Fruit fly (Drosophila melanogaster) whole organism, embryonic: ENCODE measurements around the gene Ser7.

Experiments used
- Antp ChIP-seq: fragments of 200-800 bp; sonication (Bioruptor generic); optimal IDR thresholded peaks from 3 replicates; lab custom pipeline; 2016; ENCODE audit warnings: missing biosample characterization, missing genetic modification characterization
- Atf3 ChIP-seq: fragments of 200-800 bp; sonication (Bioruptor generic); optimal IDR thresholded peaks from 3 replicates; lab custom pipeline; 2016; ENCODE audit warnings: missing biosample characterization, missing genetic modification characterization
- Bdp1 ChIP-seq: fragments of 200-800 bp; sonication (Bioruptor generic); optimal IDR thresholded peaks from 3 replicates; lab custom pipeline; 2016; ENCODE audit warnings: missing biosample characterization, missing genetic modification characterization
- CG10979 ChIP-seq: fragments of 200-800 bp; sonication (Bioruptor generic); optimal IDR thresholded peaks from 2 replicates; lab custom pipeline; 2018; ENCODE audit warnings: missing biosample characterization, mild to moderate bottlenecking, missing genetic modification characterization, moderate library complexity
- CG11085 ChIP-seq: fragments of 200-800 bp; sonication (Bioruptor generic); IDR thresholded peaks from 2 replicates; pipeline ENCODE4 v1.3.6; 2022; ENCODE audit warnings: missing biosample characterization, missing genetic modification characterization
- CG12299 ChIP-seq: fragments of 200-800 bp; sonication (Bioruptor generic); optimal IDR thresholded peaks from 2 replicates; lab custom pipeline; 2018; ENCODE audit warnings: missing biosample characterization, mild to moderate bottlenecking, missing genetic modification characterization
- CG12769 ChIP-seq: fragments of 200-800 bp; sonication (Bioruptor generic); optimal IDR thresholded peaks from 2 replicates; lab custom pipeline; 2019; ENCODE audit warnings: missing biosample characterization, mild to moderate bottlenecking, missing genetic modification characterization, moderate library complexity
- CG14441 ChIP-seq: fragments of 200-800 bp; sonication (Bioruptor generic); IDR thresholded peaks from 2 replicates; pipeline ENCODE4 v1.3.6; 2022; ENCODE audit warnings: missing biosample characterization, missing genetic modification characterization
- CG15011 ChIP-seq: fragments of 200-800 bp; sonication (Bioruptor generic); optimal IDR thresholded peaks from 3 replicates; lab custom pipeline; 2018; ENCODE audit warnings: missing biosample characterization, mild to moderate bottlenecking, missing genetic modification characterization
- CG15073 ChIP-seq: fragments of 200-800 bp; sonication (Bioruptor generic); optimal IDR thresholded peaks from 2 replicates; lab custom pipeline; 2016; ENCODE audit warnings: missing biosample characterization, missing genetic modification characterization
- CG15601 ChIP-seq: fragments of 200-800 bp; sonication (Bioruptor generic); optimal IDR thresholded peaks from 3 replicates; lab custom pipeline; 2019; ENCODE audit warnings: missing biosample characterization, mild to moderate bottlenecking, missing genetic modification characterization, moderate library complexity
- CG17328 ChIP-seq: fragments of 200-800 bp; sonication (Bioruptor generic); IDR thresholded peaks from 2 replicates; pipeline ENCODE4 v1.3.6; 2022; ENCODE audit warnings: missing biosample characterization, missing genetic modification characterization
- CG17912 ChIP-seq: fragments of 200-800 bp; sonication (Bioruptor generic); optimal IDR thresholded peaks from 2 replicates; lab custom pipeline; 2018; ENCODE audit warnings: missing biosample characterization, mild to moderate bottlenecking, missing genetic modification characterization
- CG2712 ChIP-seq: fragments of 200-800 bp; optimal IDR thresholded peaks from 3 replicates; lab custom pipeline; 2019; ENCODE audit warnings: missing biosample characterization, mild to moderate bottlenecking, missing genetic modification characterization, moderate library complexity
- CG3163 ChIP-seq: fragments of 200-800 bp; sonication (Bioruptor generic); optimal IDR thresholded peaks from 3 replicates; lab custom pipeline; 2016; ENCODE audit warnings: missing biosample characterization, missing genetic modification characterization
- CG4404 ChIP-seq: fragments of 200-800 bp; sonication (Bioruptor generic); IDR thresholded peaks from 2 replicates; pipeline ENCODE4 v1.3.6; 2022; ENCODE audit warnings: missing biosample characterization, missing genetic modification characterization
- CG4617 ChIP-seq: fragments of 200-800 bp; sonication (Bioruptor generic); optimal IDR thresholded peaks from 3 replicates; lab custom pipeline; 2016; ENCODE audit warnings: missing biosample characterization, missing genetic modification characterization, borderline replicate concordance
- CG6175 ChIP-seq: fragments of 200-800 bp; sonication (Bioruptor generic); IDR thresholded peaks from 3 replicates; pipeline ENCODE4 v1.3.6; 2022; ENCODE audit warnings: missing biosample characterization, missing genetic modification characterization
- CG6654 ChIP-seq: fragments of 200-800 bp; sonication (Bioruptor generic); optimal IDR thresholded peaks from 2 replicates; lab custom pipeline; 2017; ENCODE audit warnings: missing biosample characterization, mild to moderate bottlenecking, missing genetic modification characterization
- CG7839 ChIP-seq: fragments of 200-800 bp; sonication (Bioruptor generic); optimal IDR thresholded peaks from 3 replicates; lab custom pipeline; 2018; ENCODE audit warnings: missing biosample characterization, mild to moderate bottlenecking, missing genetic modification characterization, moderate library complexity
- CG7928 ChIP-seq: fragments of 200-800 bp; sonication (Bioruptor generic); optimal IDR thresholded peaks from 2 replicates; lab custom pipeline; 2017; ENCODE audit warnings: missing biosample characterization, mild to moderate bottlenecking, missing genetic modification characterization
- D19A ChIP-seq: fragments of 200-800 bp; optimal IDR thresholded peaks from 3 replicates; lab custom pipeline; 2019; ENCODE audit warnings: missing biosample characterization, mild to moderate bottlenecking, missing genetic modification characterization, moderate library complexity
- Dip3 ChIP-seq: fragments of 200-800 bp; sonication (Bioruptor generic); optimal IDR thresholded peaks from 3 replicates; lab custom pipeline; 2016; ENCODE audit warnings: missing biosample characterization, missing genetic modification characterization
- Ets65A ChIP-seq: fragments of 200-800 bp; sonication (Bioruptor generic); peaks from one replicate; lab custom pipeline; 2016; ENCODE audit warnings: missing biosample characterization, missing genetic modification characterization
- H15 ChIP-seq: fragments of 200-800 bp; sonication (Bioruptor generic); IDR thresholded peaks from 3 replicates; pipeline ENCODE4 v1.3.6; 2022; ENCODE audit warnings: missing biosample characterization, missing genetic modification characterization
- HLH54F ChIP-seq: fragments of 200-800 bp; sonication (Bioruptor generic); optimal IDR thresholded peaks from 3 replicates; lab custom pipeline; 2016; ENCODE audit warnings: missing biosample characterization, missing genetic modification characterization
- Hand ChIP-seq: fragments of 200-800 bp; sonication (Bioruptor generic); optimal IDR thresholded peaks from 2 replicates; lab custom pipeline; 2017; ENCODE audit warnings: mild to moderate bottlenecking, missing biosample characterization, missing genetic modification reagents, missing genetic modification characterization
- Hr39 ChIP-seq: fragments of >200 bp; optimal IDR thresholded peaks from 2 replicates; lab custom pipeline; 2017
- Jarid2 ChIP-seq: fragments of 200-800 bp; sonication (Bioruptor generic); optimal IDR thresholded peaks from 3 replicates; lab custom pipeline; 2017; ENCODE audit warnings: mild to moderate bottlenecking, missing biosample characterization, missing genetic modification reagents, missing genetic modification characterization
- NC2β ChIP-seq: fragments of 200-800 bp; sonication (Bioruptor generic); optimal IDR thresholded peaks from 2 replicates; lab custom pipeline; 2016; ENCODE audit warnings: missing biosample characterization, missing genetic modification characterization
- Optix ChIP-seq: fragments of 200-800 bp; sonication (Bioruptor generic); IDR thresholded peaks from 3 replicates; pipeline ENCODE4 v1.3.6; 2022; ENCODE audit warnings: missing biosample characterization, missing genetic modification characterization
- Ravus ChIP-seq: fragments of 200-800 bp; sonication (Bioruptor generic); IDR thresholded peaks from 2 replicates; pipeline ENCODE4 v1.3.6; 2022; ENCODE audit warnings: missing biosample characterization, missing genetic modification characterization
- Sox102F ChIP-seq: fragments of 200-800 bp; sonication (Bioruptor generic); optimal IDR thresholded peaks from 2 replicates; lab custom pipeline; 2018; ENCODE audit warnings: missing biosample characterization, mild to moderate bottlenecking, missing genetic modification characterization, moderate library complexity
- Xrp1 ChIP-seq: fragments of 200-800 bp; sonication (Bioruptor generic); IDR thresholded peaks from 2 replicates; pipeline ENCODE4 v1.3.6; 2022; ENCODE audit warnings: missing biosample characterization, missing genetic modification characterization
- bcd ChIP-seq: fragments of 200-800 bp; sonication (Bioruptor generic); optimal IDR thresholded peaks from 2 replicates; lab custom pipeline; 2017; ENCODE audit warnings: missing biosample characterization, mild to moderate bottlenecking, missing genetic modification characterization
- bsh ChIP-seq, 2 experiments: fragments of 200-800 bp; sonication (Bioruptor generic); optimal IDR thresholded peaks; 2 replicates each; lab custom pipeline; 2017 to 2018; ENCODE audit warnings: mild to moderate bottlenecking in 2 of 2, missing biosample characterization in 2 of 2, missing genetic modification characterization in 2 of 2, moderate library complexity in 1 of 2
- chm ChIP-seq: fragments of 200-800 bp; sonication (Bioruptor generic); IDR thresholded peaks from 2 replicates; pipeline ENCODE4 v1.3.6; 2022; ENCODE audit warnings: missing biosample characterization, missing genetic modification characterization
- ems ChIP-seq: fragments of 200-800 bp; sonication (Bioruptor generic); optimal IDR thresholded peaks from 3 replicates; lab custom pipeline; 2016; ENCODE audit warnings: missing biosample characterization, missing genetic modification characterization
- fd3F ChIP-seq: fragments of 200-800 bp; sonication (Bioruptor generic); optimal IDR thresholded peaks from 2 replicates; lab custom pipeline; 2018; ENCODE audit warnings: missing biosample characterization, mild to moderate bottlenecking, missing genetic modification characterization, moderate library complexity
- fru ChIP-seq: fragments of >200 bp; optimal IDR thresholded peaks from 2 replicates; lab custom pipeline; 2017
- h ChIP-seq: fragments of >200 bp; optimal IDR thresholded peaks from 2 replicates; lab custom pipeline; 2017
- inv ChIP-seq: fragments of 200-800 bp; sonication (Bioruptor generic); IDR thresholded peaks from 2 replicates; pipeline ENCODE4 v1.3.6; 2022; ENCODE audit warnings: missing biosample characterization, missing genetic modification characterization; ENCODE audit not compliant: partially characterized antibody
- jing ChIP-seq: fragments of 200-800 bp; sonication (Bioruptor generic); optimal IDR thresholded peaks from 2 replicates; lab custom pipeline; 2018; ENCODE audit warnings: missing biosample characterization, mild to moderate bottlenecking, missing genetic modification characterization
- kah ChIP-seq: fragments of 200-800 bp; sonication (Bioruptor generic); optimal IDR thresholded peaks from 2 replicates; lab custom pipeline; 2018; ENCODE audit warnings: missing biosample characterization, mild to moderate bottlenecking, missing genetic modification characterization
- nom ChIP-seq: fragments of 200-800 bp; sonication (Bioruptor generic); optimal IDR thresholded peaks from 2 replicates; lab custom pipeline; 2017; ENCODE audit warnings: missing biosample characterization, missing genetic modification characterization, mild to moderate bottlenecking, moderate library complexity, missing genetic modification reagents
- pfk ChIP-seq: fragments of 200-800 bp; sonication (Bioruptor generic); optimal IDR thresholded peaks from 2 replicates; lab custom pipeline; 2018; ENCODE audit warnings: missing biosample characterization, mild to moderate bottlenecking, missing genetic modification characterization, moderate library complexity
- pho ChIP-seq: fragments of 200-800 bp; sonication (Bioruptor generic); optimal IDR thresholded peaks from 2 replicates; lab custom pipeline; 2016; ENCODE audit warnings: missing biosample characterization, missing genetic modification characterization
- seq ChIP-seq: fragments of 200-800 bp; sonication (Bioruptor generic); IDR thresholded peaks from 2 replicates; pipeline ENCODE4 v1.3.6; 2022; ENCODE audit warnings: missing biosample characterization, missing genetic modification characterization
- tin ChIP-seq: fragments of 200-800 bp; sonication (Bioruptor generic); optimal IDR thresholded peaks from 3 replicates; lab custom pipeline; 2016; ENCODE audit warnings: missing biosample characterization, missing genetic modification characterization
- vvl ChIP-seq: fragments of 200-800 bp; sonication (Bioruptor generic); IDR thresholded peaks from 2 replicates; pipeline ENCODE4 v1.3.6; 2022; ENCODE audit warnings: missing biosample characterization, missing genetic modification characterization
- zen2 ChIP-seq: fragments of 200-800 bp; sonication (Bioruptor generic); IDR thresholded peaks from 3 replicates; pipeline ENCODE4 v1.3.6; 2022; ENCODE audit warnings: missing biosample characterization, missing genetic modification characterization; ENCODE audit not compliant: partially characterized antibody
- zfh2 ChIP-seq: fragments of 200-800 bp; sonication (Bioruptor generic); optimal IDR thresholded peaks from 2 replicates; lab custom pipeline; 2016; ENCODE audit warnings: missing biosample characterization, missing genetic modification characterization

Ser7 gene

DNA sequence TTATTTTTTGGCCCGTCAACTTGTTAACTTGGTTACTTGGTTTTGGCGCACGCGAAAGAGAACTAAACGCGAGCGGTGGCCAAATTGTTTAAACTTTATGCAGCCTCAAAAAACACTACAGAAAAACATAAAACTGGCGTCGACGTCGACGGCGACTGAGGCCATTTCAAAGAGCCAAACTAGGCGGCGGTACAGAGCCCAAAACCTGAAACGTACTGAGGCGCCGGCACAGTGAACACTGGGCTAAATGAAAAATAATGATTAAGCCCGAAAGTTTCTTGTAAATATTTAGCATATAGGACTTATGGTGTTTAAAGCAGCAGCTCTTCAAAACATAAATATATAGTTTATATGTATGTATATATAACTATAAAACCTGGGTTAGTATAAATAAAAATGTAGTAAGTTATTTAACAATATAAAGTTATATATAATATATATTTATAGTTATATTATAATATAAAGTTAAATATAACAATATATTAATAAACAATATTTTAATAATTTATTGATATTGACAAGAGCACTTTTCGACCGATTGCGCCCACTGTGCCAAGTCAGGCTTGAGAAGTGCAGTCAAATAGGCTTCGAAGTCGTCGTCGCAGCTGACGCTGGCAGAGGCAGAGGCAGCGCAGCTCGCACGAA, 34.6 kb downstream of the Ser7 start, which contains the start of gene CG15249 (continued):
- TF ChIP-seq HLH54F (GFP tag; lab: Kevin White, UChicago) (no peak), chm (GFP tag; lab: Robert Waterston, UW) (no peak), pho (GFP tag; lab: Kevin White, UChicago) (no peak), CG15011 (GFP tag; lab: Kevin White, UChicago) (no peak), Bdp1 (GFP tag; lab: Kevin White, UChicago) (no peak), CG15601 (peak; percentile 55), CG17912 (GFP tag; lab: Kevin White, UChicago) (no peak), zfh2 (GFP tag; lab: Kevin White, UChicago) (no peak), CG6175 (no peak), bsh (GFP tag; optimal IDR thresholded peaks at IDR 0.05; lab: Kevin White, UChicago) (peak; percentile 38 to 69), Dip3 (no peak), ems (GFP tag; lab: Kevin White, UChicago) (no peak), H15 (GFP tag; lab: Robert Waterston, UW) (no peak), CG15073 (GFP tag; lab: Kevin White, UChicago) (no peak), fru (lab: Kevin White, UChicago) (no peak), Optix (no peak), CG14441 (GFP tag; lab: Robert Waterston, UW) (no peak), vvl (GFP tag; lab: Robert Waterston, UW) (no peak), CG12299 (tag; lab: Kevin White, UChicago) (peak; percentile 34), Hr39 (lab: Kevin White, UChicago) (no peak), CG7928 (GFP tag; lab: Kevin White, UChicago) (no peak), Ravus (no peak), Ets65A (GFP tag; lab: Kevin White, UChicago) (no peak), CG2712 (tag; lab: Kevin White, UChicago) (peak; percentile 78), pfk (GFP tag; lab: Kevin White, UChicago) (no peak), CG12769 (tag; lab: Kevin White, UChicago) (no peak), jing (no peak), CG6654 (GFP tag; lab: Kevin White, UChicago) (peak; percentile 20), CG7839 (peak; percentile 75), bcd (GFP tag; lab: Kevin White, UChicago) (peak; percentile 30), Xrp1 (GFP tag; lab: Robert Waterston, UW) (no peak; the same call in 1 of the 2 replicates), CG10979 (tag; lab: Kevin White, UChicago) (peak; percentile 75), nom (GFP tag; lab: Kevin White, UChicago) (no peak), Jarid2 (no peak), CG17328 (no peak), Hand (GFP tag; lab: Kevin White, UChicago) (no peak), D19A (tag; lab: Kevin White, UChicago) (peak; percentile 67), CG11085 (no peak), Atf3 (GFP tag; lab: Kevin White, UChicago) (no peak), seq (GFP tag; lab: Robert Waterston, UW) (peak; percentile 38; the same call in 1 of the 2 replicates), NC2β (GFP tag; lab: Kevin White, UChicago) (no peak), Sox102F (GFP tag; lab: Kevin White, UChicago) (peak; percentile 66), kah (peak; percentile 13), inv (GFP tag; lab: Robert Waterston, UW) (no peak), CG4617 (GFP tag; lab: Kevin White, UChicago) (no peak), CG4404 (GFP tag; lab: Robert Waterston, UW) (no peak), fd3F (GFP tag; lab: Kevin White, UChicago) (peak; percentile 8), Antp (GFP tag; lab: Kevin White, UChicago) (no peak), h (lab: Kevin White, UChicago) (no peak), tin (GFP tag; lab: Kevin White, UChicago) (peak; percentile 3), CG3163 (GFP tag; lab: Kevin White, UChicago) (no peak), zen2 (GFP tag; lab: Robert Waterston, UW) (no peak)
